Worm (Caenorhabditis elegans): ENCODE data around the gene lys-6.

DNA sequence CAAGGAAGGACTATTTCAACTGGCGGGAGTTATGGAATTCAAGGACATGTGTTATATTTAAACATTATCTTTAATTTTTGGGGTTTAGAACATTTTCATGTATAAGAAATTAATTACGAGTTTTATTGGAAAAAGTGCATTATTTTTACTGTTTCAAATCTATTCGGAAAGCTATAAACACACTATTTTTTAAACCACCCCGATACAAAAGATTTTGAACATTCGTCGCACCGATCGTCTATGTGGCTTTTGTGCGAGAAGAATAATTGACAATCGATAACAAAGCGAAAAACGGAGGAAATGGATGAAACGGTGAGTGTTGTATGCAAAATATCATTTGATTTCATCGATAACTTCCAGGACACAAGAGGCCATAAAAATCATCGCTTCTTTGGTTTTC, 37.3 kb upstream of the lys-6 start, which contains the start of gene ZK809.9:
- TF ChIP-seq ceh-34 (tag; optimal IDR thresholded peaks at IDR 0.05) (no peak), dve-1 (tag; optimal IDR thresholded peaks at IDR 0.05) (no peak), pros-1 (tag; optimal IDR thresholded peaks at IDR 0.05) (no peak), ama-1 (optimal IDR thresholded peaks at IDR 0.05) (no peak), nfya-1 (tag; optimal IDR thresholded peaks at IDR 0.05) (no peak), pax-1 (tag; optimal IDR thresholded peaks at IDR 0.05) (no peak), ceh-19 (GFP tag; optimal IDR thresholded peaks at IDR 0.05) (no peak), pag-3 (tag; optimal IDR thresholded peaks at IDR 0.05; ENCODE audit: borderline replicate concordance) (no peak)
